Worm (Caenorhabditis elegans) whole organism, L3 larva: ENCODE measurements around the gene srh-16.

Source experiments
- R02D3.7 ChIP-seq: fragments of 150-350 bp; optimal IDR thresholded peaks from 2 replicates; lab custom pipeline; 2014; ENCODE audit warnings: missing biosample characterization, missing genetic modification characterization
- ZK546.5 ChIP-seq: sonication (generic microtip); optimal IDR thresholded peaks from 2 replicates; lab custom pipeline; 2017; ENCODE audit warnings: missing biosample characterization, missing genetic modification characterization
- aly-2 ChIP-seq: fragments of 150-350 bp; optimal IDR thresholded peaks from 2 replicates; lab custom pipeline; 2014; ENCODE audit warnings: missing biosample characterization, missing genetic modification characterization
- ama-1 ChIP-seq: fragments of 150-350 bp; optimal IDR thresholded peaks from 2 replicates; lab custom pipeline; 2018
- ceh-28 ChIP-seq: fragments of 150-350 bp; optimal IDR thresholded peaks from 2 replicates; lab custom pipeline; 2014; ENCODE audit warnings: missing biosample characterization, missing genetic modification reagents, missing genetic modification characterization
- ceh-9 ChIP-seq: sonication (generic microtip); optimal IDR thresholded peaks from 2 replicates; lab custom pipeline; 2018; ENCODE audit warnings: missing biosample characterization, missing genetic modification characterization
- egl-27 ChIP-seq: sonication (generic microtip); optimal IDR thresholded peaks from 4 replicates; lab custom pipeline; 2017; ENCODE audit warnings: missing biosample characterization, missing genetic modification reagents, missing genetic modification characterization
- egl-5 ChIP-seq: fragments of 150-350 bp; optimal IDR thresholded peaks from 2 replicates; lab custom pipeline; 2017; ENCODE audit warnings: missing biosample characterization, missing genetic modification reagents, missing genetic modification characterization, inconsistent platforms
- elt-1 ChIP-seq: fragments of 150-350 bp; optimal IDR thresholded peaks from 2 replicates; lab custom pipeline; 2014; ENCODE audit warnings: missing biosample characterization, missing genetic modification characterization
- elt-2 ChIP-seq: sonication (generic microtip); optimal IDR thresholded peaks from 2 replicates; lab custom pipeline; 2016; ENCODE audit warnings: missing genetic modification reagents, mild to moderate bottlenecking, missing genetic modification characterization, missing compliant biosample characterization
- elt-3 ChIP-seq, 3 experiments: fragments of 150-350 bp in 1 of 3; sonication (generic microtip) in 2 of 3; optimal IDR thresholded peaks; 2 replicates in 2 of 3; 4 replicates in 1 of 3; lab custom pipeline; 2014 to 2017; ENCODE audit warnings: missing biosample characterization in 3 of 3, missing genetic modification characterization in 3 of 3
- eor-1 ChIP-seq, 2 experiments: fragments of 150-350 bp; optimal IDR thresholded peaks; 2 replicates each; lab custom pipeline; 2014 to 2018; ENCODE audit warnings: missing biosample characterization in 2 of 2, missing genetic modification characterization in 2 of 2
- fkh-10 ChIP-seq: sonication (generic microtip); optimal IDR thresholded peaks from 2 replicates; lab custom pipeline; 2017; ENCODE audit warnings: missing biosample characterization, missing genetic modification reagents, missing genetic modification characterization
- fkh-2 ChIP-seq: fragments of 150-350 bp; optimal IDR thresholded peaks from 2 replicates; lab custom pipeline; 2014; ENCODE audit warnings: missing biosample characterization, missing genetic modification reagents, missing genetic modification characterization
- hmg-11 ChIP-seq: sonication (generic microtip); optimal IDR thresholded peaks from 2 replicates; lab custom pipeline; 2016; ENCODE audit warnings: missing genetic modification characterization, missing compliant biosample characterization
- jun-1 ChIP-seq: fragments of 150-350 bp; optimal IDR thresholded peaks from 2 replicates; lab custom pipeline; 2014; ENCODE audit warnings: missing biosample characterization, missing genetic modification reagents, missing genetic modification characterization
- lin-15B ChIP-seq: fragments of 150-350 bp; optimal IDR thresholded peaks from 2 replicates; lab custom pipeline; 2014; ENCODE audit warnings: missing biosample characterization, missing genetic modification characterization
- lin-39 ChIP-seq: fragments of 150-350 bp; optimal IDR thresholded peaks from 2 replicates; lab custom pipeline; 2018; ENCODE audit warnings: missing biosample characterization, missing genetic modification reagents, missing genetic modification characterization
- lsy-12 ChIP-seq: sonication (generic microtip); optimal IDR thresholded peaks from 2 replicates; lab custom pipeline; 2016; ENCODE audit warnings: mild to moderate bottlenecking, missing genetic modification characterization, missing compliant biosample characterization
- mdl-1 ChIP-seq: fragments of 150-350 bp; optimal IDR thresholded peaks from 2 replicates; lab custom pipeline; 2014; ENCODE audit warnings: missing biosample characterization, missing genetic modification characterization
- nfya-1 ChIP-seq: sonication (generic microtip); optimal IDR thresholded peaks from 2 replicates; lab custom pipeline; 2017; ENCODE audit warnings: missing genetic modification characterization, mild to moderate bottlenecking, missing compliant biosample characterization, antibody characterized with exemption, moderate library complexity; ENCODE audit not compliant: insufficient read depth
- nhr-11 ChIP-seq: fragments of 150-350 bp; optimal IDR thresholded peaks from 2 replicates; lab custom pipeline; 2014; ENCODE audit warnings: missing biosample characterization, missing genetic modification characterization
- nhr-12 ChIP-seq: fragments of 150-350 bp; optimal IDR thresholded peaks from 2 replicates; lab custom pipeline; 2014; ENCODE audit warnings: missing biosample characterization, missing genetic modification characterization
- nhr-23 ChIP-seq: fragments of 150-350 bp; optimal IDR thresholded peaks from 2 replicates; lab custom pipeline; 2014; ENCODE audit warnings: missing biosample characterization, missing genetic modification reagents, missing genetic modification characterization
- nhr-237 ChIP-seq: fragments of 150-350 bp; optimal IDR thresholded peaks from 2 replicates; lab custom pipeline; 2014; ENCODE audit warnings: missing biosample characterization, missing genetic modification characterization
- nhr-25 ChIP-seq: sonication (generic microtip); optimal IDR thresholded peaks from 2 replicates; lab custom pipeline; 2017; ENCODE audit warnings: missing biosample characterization, missing genetic modification characterization
- nhr-28 ChIP-seq: fragments of 150-350 bp; optimal IDR thresholded peaks from 2 replicates; lab custom pipeline; 2014; ENCODE audit warnings: missing biosample characterization, missing genetic modification characterization
- nhr-43 ChIP-seq: sonication (generic microtip); optimal IDR thresholded peaks from 2 replicates; lab custom pipeline; 2016; ENCODE audit warnings: mild to moderate bottlenecking, missing genetic modification characterization, missing compliant biosample characterization; ENCODE audit not compliant: poor library complexity, severe bottlenecking
- nhr-67 ChIP-seq: fragments of 150-350 bp; optimal IDR thresholded peaks from 2 replicates; lab custom pipeline; 2014; ENCODE audit warnings: missing biosample characterization, missing genetic modification characterization
- nhr-76 ChIP-seq: fragments of 150-350 bp; sonication (generic microtip); optimal IDR thresholded peaks from 5 replicates; lab custom pipeline; 2014; ENCODE audit warnings: missing biosample characterization, missing genetic modification characterization
- pha-4 ChIP-seq: fragments of 150-350 bp; optimal IDR thresholded peaks from 2 replicates; lab custom pipeline; 2014; ENCODE audit warnings: missing biosample characterization, missing genetic modification reagents, missing genetic modification characterization
- pqm-1 ChIP-seq: fragments of 150-350 bp; optimal IDR thresholded peaks from 2 replicates; lab custom pipeline; 2017; ENCODE audit warnings: missing biosample characterization, missing genetic modification characterization, inconsistent platforms
- sea-2 ChIP-seq: fragments of 150-350 bp; sonication (generic microtip); optimal IDR thresholded peaks from 4 replicates; lab custom pipeline; 2014; ENCODE audit warnings: missing biosample characterization, missing genetic modification reagents, missing genetic modification characterization
- skn-1 ChIP-seq: fragments of 150-350 bp; optimal IDR thresholded peaks from 2 replicates; lab custom pipeline; 2014; ENCODE audit warnings: missing biosample characterization, missing genetic modification characterization
- snpc-4 ChIP-seq: fragments of 150-350 bp; optimal IDR thresholded peaks from 2 replicates; lab custom pipeline; 2014; ENCODE audit warnings: missing biosample characterization, missing genetic modification characterization
- unc-39 ChIP-seq: sonication (generic microtip); optimal IDR thresholded peaks from 4 replicates; lab custom pipeline; 2017; ENCODE audit warnings: missing biosample characterization, missing genetic modification characterization
- unc-62 ChIP-seq: fragments of 150-350 bp; sonication (generic microtip); optimal IDR thresholded peaks from 4 replicates; lab custom pipeline; 2014; ENCODE audit warnings: missing biosample characterization, missing genetic modification reagents, missing genetic modification characterization
- ztf-4 ChIP-seq: fragments of 150-350 bp; optimal IDR thresholded peaks from 2 replicates; lab custom pipeline; 2014; ENCODE audit warnings: missing biosample characterization, missing genetic modification characterization

srh-16 gene

ce11 chrV:12314413-12314812, 22.8 kb downstream of the srh-16 start:
- TF ChIP-seq nhr-76 (tag; lab: Kevin White, UChicago) (no peak), nfya-1 (tag; lab: Kevin White, UChicago) (peak; percentile 8), fkh-10 (peak; percentile 39)

- no peak for TF ChIP-seq ceh-28 (tag; lab: Kevin White, UChicago)
- TF ChIP-seq nhr-25 (tag; lab: Kevin White, UChicago), result no peak
- TF ChIP-seq unc-39 (tag; lab: Kevin White, UChicago), result no peak
- no peak for TF ChIP-seq R02D3.7 (tag; lab: Kevin White, UChicago)
- no peak for TF ChIP-seq unc-62 (GFP tag; lab: Kevin White, UChicago)
- TF ChIP-seq pqm-1 (tag; lab: Kevin White, UChicago), result no peak
- no peak for TF ChIP-seq ceh-9 (tag; lab: Kevin White, UChicago)
These were observed 24.4 kb downstream of the srh-16 start for ce11 chrV:12316076-12316475.

ce11 chrV:12317080-12317479, 25.4 kb downstream of the srh-16 start, which contains the start of gene R04F11.3:
TSS of gene R04F11.3 (minus strand) at chrV:12317180.
- TF ChIP-seq nhr-23 (tag; lab: Kevin White, UChicago), result no peak
- no peak for TF ChIP-seq egl-27 (tag; lab: Kevin White, UChicago)
- TF ChIP-seq lin-39, result no peak
- no peak for TF ChIP-seq egl-5 (tag; lab: Kevin White, UChicago)
- no peak for TF ChIP-seq snpc-4
- no peak for TF ChIP-seq jun-1 (tag; lab: Kevin White, UChicago)
- no peak for TF ChIP-seq lsy-12 (tag; lab: Kevin White, UChicago)
- TF ChIP-seq nhr-76 (tag; lab: Kevin White, UChicago), result no peak
- TF ChIP-seq unc-62 (GFP tag; lab: Kevin White, UChicago), result no peak
- no peak for TF ChIP-seq elt-2 (tag; lab: Kevin White, UChicago)
- TF ChIP-seq elt-3 (tag; optimal IDR thresholded peaks at IDR 0.05; lab: Kevin White, UChicago), result no peak
- no peak for TF ChIP-seq eor-1 (tag; optimal IDR thresholded peaks at IDR 0.05; lab: Kevin White, UChicago)
- no peak for TF ChIP-seq nhr-12 (tag; lab: Kevin White, UChicago)
- TF ChIP-seq fkh-10, result no peak
- TF ChIP-seq ceh-9 (tag; lab: Kevin White, UChicago), result no peak
- no peak for TF ChIP-seq skn-1 (tag; lab: Kevin White, UChicago)
- no peak for TF ChIP-seq unc-39 (tag; lab: Kevin White, UChicago)
- TF ChIP-seq pha-4, result no peak
- TF ChIP-seq, all 47 proteins: peak for 0

- TF ChIP-seq fkh-2 (tag; lab: Kevin White, UChicago), result no peak
- TF ChIP-seq hmg-11 (tag; lab: Kevin White, UChicago), result peak; percentile 85
- TF ChIP-seq unc-39 (tag; lab: Kevin White, UChicago), result no peak
- TF ChIP-seq nfya-1 (tag; lab: Kevin White, UChicago), result peak; percentile 94
- TF ChIP-seq R02D3.7 (tag; lab: Kevin White, UChicago), result peak; percentile 41
- no peak for TF ChIP-seq mdl-1 (tag; lab: Kevin White, UChicago)
- TF ChIP-seq jun-1 (tag; lab: Kevin White, UChicago), result no peak
- peak; percentile 93 for TF ChIP-seq pha-4
- peak; percentile 79 for TF ChIP-seq lin-39
- no peak for TF ChIP-seq ZK546.5 (tag; lab: Kevin White, UChicago)
- TF ChIP-seq nhr-43 (tag; lab: Kevin White, UChicago), result peak; percentile 14
- no peak for TF ChIP-seq nhr-11 (tag; lab: Kevin White, UChicago)
- TF ChIP-seq aly-2 (tag; lab: Kevin White, UChicago), result no peak
- no peak for TF ChIP-seq nhr-67 (tag; lab: Kevin White, UChicago)
- peak; percentile 50 for TF ChIP-seq elt-2 (tag; lab: Kevin White, UChicago)
- peak; percentile 51 for TF ChIP-seq ama-1 (lab: Kevin White, UChicago)
- no peak for TF ChIP-seq nhr-28 (tag; lab: Kevin White, UChicago)
- peak; percentile 86 for TF ChIP-seq lin-15B
- TF ChIP-seq sea-2 (GFP tag; lab: Kevin White, UChicago), result no peak
- TF ChIP-seq ztf-4, result no peak
- TF ChIP-seq snpc-4, result peak; percentile 81
- TF ChIP-seq nhr-25 (tag; lab: Kevin White, UChicago), result peak; percentile 80
- peak; percentile 90 for TF ChIP-seq egl-5 (tag; lab: Kevin White, UChicago)
- TF ChIP-seq elt-1 (tag; lab: Kevin White, UChicago), result peak; percentile 45
- TF ChIP-seq ceh-28 (tag; lab: Kevin White, UChicago), result peak; percentile 41
- TF ChIP-seq skn-1 (tag; lab: Kevin White, UChicago), result no peak
- TF ChIP-seq eor-1 (tag; optimal IDR thresholded peaks at IDR 0.05; lab: Kevin White, UChicago), result peak in 1 of 2 experiments; percentile 4
- no peak for TF ChIP-seq unc-62 (GFP tag; lab: Kevin White, UChicago)
- TF ChIP-seq nhr-237 (tag; lab: Kevin White, UChicago), result no peak
These were observed 26.4 kb downstream of the srh-16 start, which contains the start of the genes R04F11.5 and R04F11.2 for ce11 chrV:12317894-12318553. TSS of gene R04F11.5 (minus strand) at chrV:12318019. TSS of gene R04F11.2 (plus strand) at chrV:12318381.
